Fruit fly (Drosophila melanogaster): ENCODE measurements around the gene Hexo1.
A peak's percentile ranks its signal among the peaks of the same experiment; 100 is the strongest.

The Hexo1 gene

DNA sequence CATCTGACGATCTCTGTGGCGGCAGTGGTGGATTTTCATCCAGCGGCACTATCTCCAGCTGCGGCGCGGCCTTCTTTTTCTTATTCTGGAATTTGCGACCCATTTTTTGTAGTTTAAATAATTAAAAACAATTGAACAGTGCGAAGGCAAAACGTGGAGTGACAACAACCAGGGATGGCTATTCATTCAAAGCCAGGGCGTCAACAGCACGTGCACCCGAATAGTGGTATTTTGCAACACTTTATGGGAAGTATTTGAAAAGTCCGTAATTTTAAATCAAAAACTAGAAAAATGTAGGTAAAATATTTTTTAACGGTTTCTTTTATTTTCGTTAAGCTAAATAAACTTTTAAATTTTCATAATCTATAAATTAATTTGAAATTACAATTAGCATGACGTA is 5.8 kb upstream of the Hexo1 start, which contains the start of gene CG11583:
Gene CG11583 (minus strand): TSS at position 191 of the 400 bp plus-strand sequence.
- TF ChIP-seq lola (GFP tag; optimal IDR thresholded peaks at IDR 0.05) (no peak), psq (GFP tag; optimal IDR thresholded peaks at IDR 0.05) (peak; percentile 22), Hr78 (GFP tag; optimal IDR thresholded peaks at IDR 0.05) (no peak), ey (GFP tag; optimal IDR thresholded peaks at IDR 0.05) (peak; percentile 41), Dif (GFP tag; optimal IDR thresholded peaks at IDR 0.05; ENCODE audit: partially characterized antibody) (no peak), OdsH (GFP tag; optimal IDR thresholded peaks at IDR 0.05) (peak; percentile 32), sv (GFP tag; optimal IDR thresholded peaks at IDR 0.05) (peak; percentile 9), Myc (optimal IDR thresholded peaks at IDR 0.05) (peak; percentile 57), dl (GFP tag; optimal IDR thresholded peaks at IDR 0.05; ENCODE audit: insufficient read depth in 1 of 2, partially characterized antibody in 2 of 2) (no peak), fru (GFP tag; optimal IDR thresholded peaks at IDR 0.05) (no peak), Hr83 (GFP tag; optimal IDR thresholded peaks at IDR 0.05; ENCODE audit: poor library complexity, severe bottlenecking) (peak; percentile 70)

dm6 chr3L:4283428-4284089 is 4.9 kb upstream of the Hexo1 start, which contains the start of the genes srw and CG1316:
TSS of gene srw (minus strand) at chr3L:4283478.
TSS of gene CG1316 (plus strand) at chr3L:4283851.
- peak; percentile 44 for TF ChIP-seq Hnf4 (GFP tag; optimal IDR thresholded peaks at IDR 0.05)
- TF ChIP-seq h (GFP tag; optimal IDR thresholded peaks at IDR 0.05): peak; percentile 45
- no peak for TF ChIP-seq ey (GFP tag; optimal IDR thresholded peaks at IDR 0.05)

DNA sequence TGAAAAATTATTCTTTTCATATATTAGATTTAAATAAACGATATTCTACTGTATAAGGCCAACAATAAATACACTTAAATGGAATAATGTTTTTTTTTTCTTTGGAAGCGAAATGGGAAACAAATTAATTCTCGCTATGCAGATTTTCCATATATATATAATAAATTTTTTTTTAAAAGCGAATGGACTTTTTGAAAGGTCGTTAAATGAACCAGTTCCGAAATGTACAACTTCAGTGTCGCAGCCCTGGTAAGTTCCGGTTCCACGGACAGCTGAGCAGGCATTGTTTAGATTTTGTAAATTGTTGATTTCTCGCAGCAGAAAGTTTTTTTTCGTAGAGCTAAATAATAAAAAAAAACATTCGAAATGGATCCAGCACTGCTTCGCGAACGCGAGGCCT is 1.7 kb upstream of the Hexo1 start, which contains the start of gene TfIIEbeta:
Gene TfIIEbeta (plus strand): TSS at position 255 of the 400 bp plus-strand sequence.
- TF ChIP-seq brk (GFP tag; optimal IDR thresholded peaks at IDR 0.05) (no peak), Jra (GFP tag; optimal IDR thresholded peaks at IDR 0.05) (no peak), br (GFP tag; optimal IDR thresholded peaks at IDR 0.05) (no peak), Abd-B (GFP tag; optimal IDR thresholded peaks at IDR 0.05) (no peak), Hr78 (GFP tag; optimal IDR thresholded peaks at IDR 0.05) (no peak), Hr83 (GFP tag; optimal IDR thresholded peaks at IDR 0.05; ENCODE audit: poor library complexity, severe bottlenecking) (no peak), N (GFP tag; optimal IDR thresholded peaks at IDR 0.05) (no peak), Mio (GFP tag; optimal IDR thresholded peaks at IDR 0.05) (no peak), sv (GFP tag; optimal IDR thresholded peaks at IDR 0.05) (no peak), tai (GFP tag; optimal IDR thresholded peaks at IDR 0.05) (no peak), usp (GFP tag; optimal IDR thresholded peaks at IDR 0.05) (no peak), Vsx2 (GFP tag; optimal IDR thresholded peaks at IDR 0.05; ENCODE audit: partially characterized antibody) (no peak), GATAd (GFP tag; optimal IDR thresholded peaks at IDR 0.05) (no peak), Hnf4 (GFP tag; optimal IDR thresholded peaks at IDR 0.05) (no peak), dmrt93B (GFP tag; optimal IDR thresholded peaks at IDR 0.05) (no peak), ey (GFP tag; optimal IDR thresholded peaks at IDR 0.05) (no peak), fru (GFP tag; optimal IDR thresholded peaks at IDR 0.05) (no peak), Rel (GFP tag; optimal IDR thresholded peaks at IDR 0.05) (no peak), Rel (tag; optimal IDR thresholded peaks at IDR 0.05) (no peak), h (GFP tag; optimal IDR thresholded peaks at IDR 0.05) (peak; percentile 12), rgr (GFP tag; optimal IDR thresholded peaks at IDR 0.05) (peak; percentile 52), psq (GFP tag; optimal IDR thresholded peaks at IDR 0.05) (no peak), sage (GFP tag; optimal IDR thresholded peaks at IDR 0.05) (no peak), dsf (GFP tag; optimal IDR thresholded peaks at IDR 0.05; ENCODE audit: borderline replicate concordance) (no peak), dl (GFP tag; optimal IDR thresholded peaks at IDR 0.05; ENCODE audit: insufficient read depth in 1 of 2, partially characterized antibody in 2 of 2) (no peak), Dif (GFP tag; optimal IDR thresholded peaks at IDR 0.05; ENCODE audit: partially characterized antibody) (no peak), CG32264 (GFP tag; optimal IDR thresholded peaks at IDR 0.05) (no peak), Myc (optimal IDR thresholded peaks at IDR 0.05) (no peak), lola (GFP tag; optimal IDR thresholded peaks at IDR 0.05) (no peak), Sp1 (GFP tag; optimal IDR thresholded peaks at IDR 0.05) (no peak), CG9705 (GFP tag; optimal IDR thresholded peaks at IDR 0.05) (no peak), pan (optimal IDR thresholded peaks at IDR 0.05) (no peak), Dfd (GFP tag; optimal IDR thresholded peaks at IDR 0.05) (no peak), foxo (GFP tag; optimal IDR thresholded peaks at IDR 0.05) (no peak), HLH106 (tag; optimal IDR thresholded peaks at IDR 0.05) (peak; percentile 16), jim (GFP tag; optimal IDR thresholded peaks at IDR 0.05) (no peak), CrebA (GFP tag; optimal IDR thresholded peaks at IDR 0.05; ENCODE audit: borderline replicate concordance) (no peak), woc (GFP tag; optimal IDR thresholded peaks at IDR 0.05) (peak; percentile 35), OdsH (GFP tag; optimal IDR thresholded peaks at IDR 0.05) (peak; percentile 5)
